Comparison of ENCODE assay signal across 1 fruit fly cellular context in genomic region chr2L:11965610-11966594, dm6.
TF ChIP-seq lines count a peak whose summit lies in the region.

No protein-coding gene starts in this region.

TF ChIP-seq in whole organism, prepupa, 60 proteins besides CTCF, POLR2A, EP300 and RAD21 (continued from another document):
- TF ChIP-seq CG8119 (GFP tag; IDR thresholded peaks at IDR 0.05; lab: Robert Waterston, UW) (no peak), CG32006 (GFP tag; optimal IDR thresholded peaks at IDR 0.05; lab: Kevin White, UChicago) (peak; percentile 48), CG10631 (GFP tag; optimal IDR thresholded peaks at IDR 0.05; lab: Kevin White, UChicago) (peak; percentile 74), salr (GFP tag; optimal IDR thresholded peaks at IDR 0.05; lab: Kevin White, UChicago) (peak in 1 of 2 experiments; percentile 5), eg (GFP tag; IDR thresholded peaks at IDR 0.05; lab: Robert Waterston, UW) (no peak), Hr39 (GFP tag; optimal IDR thresholded peaks at IDR 0.05; lab: Kevin White, UChicago) (peak; percentile 58), CG6163 (GFP tag; IDR thresholded peaks at IDR 0.05; lab: Robert Waterston, UW) (0 out of 3 replicates have a peak, but pooled peaks have one; percentile 36), fd85E (GFP tag; optimal IDR thresholded peaks at IDR 0.05; lab: Kevin White, UChicago) (no peak), CG10669 (GFP tag; optimal IDR thresholded peaks at IDR 0.05; lab: Kevin White, UChicago) (no peak), svp (GFP tag; lab: Kevin White, UChicago) (peak; percentile 85), OdsH (GFP tag; optimal IDR thresholded peaks at IDR 0.05; lab: Kevin White, UChicago) (peak; percentile 26), Gug (GFP tag; IDR thresholded peaks at IDR 0.05; lab: Robert Waterston, UW) (no peak), fkh (GFP tag; optimal IDR thresholded peaks at IDR 0.05; lab: Kevin White, UChicago) (no peak), CG8319 (GFP tag; optimal IDR thresholded peaks at IDR 0.05; lab: Kevin White, UChicago) (no peak), Sox15 (GFP tag; optimal IDR thresholded peaks at IDR 0.05; lab: Kevin White, UChicago) (no peak), CG7368 (GFP tag; optimal IDR thresholded peaks at IDR 0.05; lab: Kevin White, UChicago) (no peak), lz (GFP tag; optimal IDR thresholded peaks at IDR 0.05; lab: Kevin White, UChicago) (peak; percentile 61), achi (GFP tag; optimal IDR thresholded peaks at IDR 0.05; lab: Kevin White, UChicago) (peak; percentile 40), CG34406 (GFP tag; optimal IDR thresholded peaks at IDR 0.05; lab: Kevin White, UChicago) (peak; percentile 26), CG4318 (GFP tag; optimal IDR thresholded peaks at IDR 0.05; lab: Kevin White, UChicago) (no peak), spab (GFP tag; optimal IDR thresholded peaks at IDR 0.05; lab: Kevin White, UChicago) (no peak), pdm3 (GFP tag; optimal IDR thresholded peaks at IDR 0.05; lab: Kevin White, UChicago) (peak; percentile 15), topi (GFP tag; optimal IDR thresholded peaks at IDR 0.05; lab: Kevin White, UChicago) (peak; percentile 65), CG11294 (GFP tag; IDR thresholded peaks at IDR 0.05; lab: Robert Waterston, UW) (no peak), Eip75B (GFP tag; optimal IDR thresholded peaks at IDR 0.05; lab: Kevin White, UChicago) (peak; percentile 57), fd59A (GFP tag; optimal IDR thresholded peaks at IDR 0.05; lab: Kevin White, UChicago) (peak; percentile 67), CG11902 (GFP tag; optimal IDR thresholded peaks at IDR 0.05; lab: Kevin White, UChicago) (no peak), Ets96B (tag; optimal IDR thresholded peaks at IDR 0.05; lab: Kevin White, UChicago) (no peak), dsx (GFP tag; optimal IDR thresholded peaks at IDR 0.05; lab: Kevin White, UChicago; ENCODE audit: poor library complexity, severe bottlenecking) (no peak), esn (GFP tag; optimal IDR thresholded peaks at IDR 0.05; lab: Kevin White, UChicago) (peak; percentile 77), acj6 (GFP tag; optimal IDR thresholded peaks at IDR 0.05; lab: Kevin White, UChicago) (peak; percentile 55), CG6276 (GFP tag; optimal IDR thresholded peaks at IDR 0.05; lab: Kevin White, UChicago) (peak; percentile 14)
